Fruit fly (Drosophila melanogaster): ENCODE results near the gene veli.

The veli gene

dm6 chr3R:25064907-25065841, at the start of gene veli, which contains the start of gene PQBP1:
TSS of gene veli (minus strand) at chr3R:25065591.
TSS of gene PQBP1 (plus strand) at chr3R:25065791.
- peak; percentile 18 for TF ChIP-seq CG14711 (tag; optimal IDR thresholded peaks at IDR 0.05)
- no peak for TF ChIP-seq pad (GFP tag; optimal IDR thresholded peaks at IDR 0.05)
- no peak for TF ChIP-seq toe (GFP tag; optimal IDR thresholded peaks at IDR 0.05)
- TF ChIP-seq Crg-1 (GFP tag; optimal IDR thresholded peaks at IDR 0.05) = no peak
- TF ChIP-seq Mnt (GFP tag; optimal IDR thresholded peaks at IDR 0.05) = no peak
- TF ChIP-seq bab1 (GFP tag; optimal IDR thresholded peaks at IDR 0.05) = no peak
- no peak for TF ChIP-seq Hr96 (GFP tag; optimal IDR thresholded peaks at IDR 0.05)

- TF ChIP-seq cnc (optimal IDR thresholded peaks at IDR 0.05) (no peak), CG12768 (GFP tag; optimal IDR thresholded peaks at IDR 0.05) (no peak), CG7101 (tag; optimal IDR thresholded peaks at IDR 0.05) (no peak), bab1 (GFP tag; optimal IDR thresholded peaks at IDR 0.05) (no peak), kay (GFP tag; ENCODE audit: borderline replicate concordance) (no peak), CG1620 (GFP tag; optimal IDR thresholded peaks at IDR 0.05) (no peak), Crg-1 (GFP tag; optimal IDR thresholded peaks at IDR 0.05) (no peak), CG7045 (GFP tag; optimal IDR thresholded peaks at IDR 0.05) (no peak), ovo (GFP tag; optimal IDR thresholded peaks at IDR 0.05) (no peak), cic (GFP tag; optimal IDR thresholded peaks at IDR 0.05) (no peak), Hr96 (GFP tag; optimal IDR thresholded peaks at IDR 0.05) (no peak)
These were observed 47.1 kb upstream of the veli start, which contains the start of gene Nepl16 for dm6 chr3R:25112466-25112939. TSS of gene Nepl16 (minus strand) at chr3R:25112516.

dm6 chr3R:25108932-25109331, 43.5 kb upstream of the veli start, which contains the start of gene CG34027:
TSS of gene CG34027 (minus strand) at chr3R:25109032.
- TF ChIP-seq CG1620 (GFP tag; optimal IDR thresholded peaks at IDR 0.05) = no peak
- TF ChIP-seq CG33017 (tag; optimal IDR thresholded peaks at IDR 0.05) = no peak
- no peak for TF ChIP-seq pad (GFP tag; optimal IDR thresholded peaks at IDR 0.05)
- TF ChIP-seq bab1 (GFP tag; optimal IDR thresholded peaks at IDR 0.05) = no peak
- no peak for TF ChIP-seq CG14711 (tag; optimal IDR thresholded peaks at IDR 0.05)
- no peak for TF ChIP-seq CG5204 (GFP tag; optimal IDR thresholded peaks at IDR 0.05)
- no peak for TF ChIP-seq tj (GFP tag; optimal IDR thresholded peaks at IDR 0.05)
- TF ChIP-seq Clk (GFP tag; optimal IDR thresholded peaks at IDR 0.05) = no peak
- no peak for TF ChIP-seq toe (GFP tag; optimal IDR thresholded peaks at IDR 0.05)
- TF ChIP-seq CG7045 (GFP tag; optimal IDR thresholded peaks at IDR 0.05) = no peak
- no peak for TF ChIP-seq Hr96 (GFP tag; optimal IDR thresholded peaks at IDR 0.05)
- no peak for TF ChIP-seq ovo (GFP tag; optimal IDR thresholded peaks at IDR 0.05)
- TF ChIP-seq CG12768 (GFP tag; optimal IDR thresholded peaks at IDR 0.05) = no peak
- no peak for TF ChIP-seq Crg-1 (GFP tag; optimal IDR thresholded peaks at IDR 0.05)

dm6 chr3R:25102253-25102652, 36.9 kb upstream of the veli start, which contains the start of gene CG45095:
TSS of gene CG45095 (plus strand) at chr3R:25102553.
- no peak for TF ChIP-seq Mnt (GFP tag; optimal IDR thresholded peaks at IDR 0.05)
- no peak for TF ChIP-seq CG7045 (GFP tag; optimal IDR thresholded peaks at IDR 0.05)
- no peak for TF ChIP-seq Clk (GFP tag; optimal IDR thresholded peaks at IDR 0.05)

dm6 chr3R:25097486-25097885, 32.1 kb upstream of the veli start, which contains the start of the genes CG33095 and CG33096:
TSS of gene CG33095 (plus strand) at chr3R:25097672.
TSS of gene CG33096 (plus strand) at chr3R:25097672.
- TF ChIP-seq CG12768 (GFP tag; optimal IDR thresholded peaks at IDR 0.05) (no peak), CG1620 (GFP tag; optimal IDR thresholded peaks at IDR 0.05) (peak; percentile 21)

dm6 chr3R:25094639-25095038, 29.2 kb upstream of the veli start, which contains the start of gene fd96Cb:
TSS of gene fd96Cb (plus strand) at chr3R:25095012.
- TF ChIP-seq cic (GFP tag; optimal IDR thresholded peaks at IDR 0.05) (no peak), CG12768 (GFP tag; optimal IDR thresholded peaks at IDR 0.05) (no peak), Hr96 (GFP tag; optimal IDR thresholded peaks at IDR 0.05) (no peak), kay (GFP tag; ENCODE audit: borderline replicate concordance) (no peak), CG11617 (GFP tag; optimal IDR thresholded peaks at IDR 0.05) (no peak), Crg-1 (GFP tag; optimal IDR thresholded peaks at IDR 0.05) (no peak), CG33017 (tag; optimal IDR thresholded peaks at IDR 0.05) (no peak), CG1620 (GFP tag; optimal IDR thresholded peaks at IDR 0.05) (no peak), cnc (optimal IDR thresholded peaks at IDR 0.05) (no peak), pad (GFP tag; optimal IDR thresholded peaks at IDR 0.05) (no peak), CG14711 (tag; optimal IDR thresholded peaks at IDR 0.05) (no peak), CG7045 (GFP tag; optimal IDR thresholded peaks at IDR 0.05) (no peak)

- TF ChIP-seq CG1620 (GFP tag; optimal IDR thresholded peaks at IDR 0.05) = no peak
These were observed 17.0 kb upstream of the veli start, which contains the start of gene fd96Ca for dm6 chr3R:25082348-25082747. TSS of gene fd96Ca (plus strand) at chr3R:25082684.
